Worm (Caenorhabditis elegans) whole organism, young adult: Measurements from ENCODE around the gene T23F11.11.

Source experiments
- D2030.7 ChIP-seq: fragments of 200-800 bp; sonication (Bioruptor generic); IDR thresholded peaks from 2 replicates; pipeline ENCODE4 v1.3.6; 2022; ENCODE audit warnings: missing genetic modification reagents, missing genetic modification characterization, missing compliant biosample characterization
- Y95B8A.8 ChIP-seq: fragments of 200-800 bp; sonication (Bioruptor generic); IDR thresholded peaks from 2 replicates; pipeline ENCODE4 v1.3.6; 2022; ENCODE audit warnings: missing genetic modification reagents, missing genetic modification characterization, missing compliant biosample characterization
- ama-1 ChIP-seq, 3 experiments: fragments of 150-350 bp in 1 of 3; sonication (generic microtip) in 2 of 3; optimal IDR thresholded peaks; 2 replicates each; lab custom pipeline; 2014 to 2018; ENCODE audit warnings: missing biosample characterization in 2 of 3, missing genetic modification characterization in 2 of 3, missing genetic modification reagents in 2 of 3
- mes-4 ChIP-seq: sonication (generic microtip); optimal IDR thresholded peaks from 2 replicates; lab custom pipeline; 2016; ENCODE audit warnings: missing genotype, missing genetic modification characterization, missing compliant biosample characterization
- nhr-27 ChIP-seq: fragments of 200-800 bp; sonication (Bioruptor generic); optimal IDR thresholded peaks from 2 replicates; lab custom pipeline; 2018; ENCODE audit warnings: mild to moderate bottlenecking, missing genetic modification characterization, moderate library complexity, missing compliant biosample characterization
- somi-1 ChIP-seq: fragments of 200-800 bp; sonication (Bioruptor generic); optimal IDR thresholded peaks from 2 replicates; lab custom pipeline; 2018; ENCODE audit warnings: mild to moderate bottlenecking, missing genetic modification characterization, missing compliant biosample characterization

ce11 chrIII:4649363-4649768, 22.0 kb downstream of the T23F11.11 start:
- no peak for TF ChIP-seq ama-1 (optimal IDR thresholded peaks at IDR 0.05; lab: Kevin White, UChicago)
- no peak for TF ChIP-seq ama-1 (GFP tag; optimal IDR thresholded peaks at IDR 0.05; lab: Kevin White, UChicago)
- no peak for TF ChIP-seq D2030.7 (GFP tag; lab: Robert Waterston, UW)
- no peak for TF ChIP-seq mes-4
- TF ChIP-seq somi-1 (GFP tag; lab: Kevin White, UChicago) = peak; percentile 95
- peak; percentile 50 for TF ChIP-seq nhr-27 (tag; lab: Kevin White, UChicago)
- TF ChIP-seq Y95B8A.8 (GFP tag; lab: Robert Waterston, UW) = no peak
